Fruit fly (Drosophila melanogaster): ENCODE results near the gene CG31633.

The CG31633 gene

dm6 chr2L:6677453-6677852 is 21.3 kb upstream of the CG31633 start, which contains the start of gene Nse1:
Gene Nse1, minus strand, starts transcription at chr2L:6677625.
- no peak for TF ChIP-seq CG12768 (GFP tag; optimal IDR thresholded peaks at IDR 0.05)
- TF ChIP-seq Hr96 (GFP tag; optimal IDR thresholded peaks at IDR 0.05), result no peak
- no peak for TF ChIP-seq CG1620 (GFP tag; optimal IDR thresholded peaks at IDR 0.05)
- TF ChIP-seq kay (GFP tag; ENCODE audit: borderline replicate concordance), result no peak
- TF ChIP-seq cic (GFP tag; optimal IDR thresholded peaks at IDR 0.05), result no peak
- TF ChIP-seq bab1 (GFP tag; optimal IDR thresholded peaks at IDR 0.05), result peak; percentile 1
- no peak for TF ChIP-seq CG7045 (GFP tag; optimal IDR thresholded peaks at IDR 0.05)
- no peak for TF ChIP-seq cnc (optimal IDR thresholded peaks at IDR 0.05)

dm6 chr2L:6676535-6676934 is 20.4 kb upstream of the CG31633 start, which contains the start of gene cort:
Gene cort, minus strand, starts transcription at chr2L:6676635.
- no peak for TF ChIP-seq CG14711 (tag; optimal IDR thresholded peaks at IDR 0.05)
- TF ChIP-seq ovo (GFP tag; optimal IDR thresholded peaks at IDR 0.05), result peak; percentile 9

- TF ChIP-seq cnc (optimal IDR thresholded peaks at IDR 0.05), result peak; percentile 29 to 75
- peak; percentile 64 for TF ChIP-seq Mnt (GFP tag; optimal IDR thresholded peaks at IDR 0.05)
- peak; percentile 97 for TF ChIP-seq pad (GFP tag; optimal IDR thresholded peaks at IDR 0.05)
- TF ChIP-seq CG12768 (GFP tag; optimal IDR thresholded peaks at IDR 0.05), result peak; percentile 70
- peak; percentile 41 for TF ChIP-seq ovo (GFP tag; optimal IDR thresholded peaks at IDR 0.05)
- TF ChIP-seq CG11617 (GFP tag; optimal IDR thresholded peaks at IDR 0.05), result peak; percentile 72
- TF ChIP-seq cic (GFP tag; optimal IDR thresholded peaks at IDR 0.05), result peak; percentile 62
- no peak for TF ChIP-seq toe (GFP tag; optimal IDR thresholded peaks at IDR 0.05)
- TF ChIP-seq tj (GFP tag; optimal IDR thresholded peaks at IDR 0.05), result peak; percentile 68
- peak; percentile 68 for TF ChIP-seq Clk (GFP tag; optimal IDR thresholded peaks at IDR 0.05)
- TF ChIP-seq CG14711 (tag; optimal IDR thresholded peaks at IDR 0.05), result peak; percentile 61
- TF ChIP-seq Hr96 (GFP tag; optimal IDR thresholded peaks at IDR 0.05), result no peak
- peak; percentile 66 for TF ChIP-seq CG1620 (GFP tag; optimal IDR thresholded peaks at IDR 0.05)
- peak; percentile 64 for TF ChIP-seq Crg-1 (GFP tag; optimal IDR thresholded peaks at IDR 0.05)
- TF ChIP-seq kay (GFP tag; ENCODE audit: borderline replicate concordance), result no peak
- TF ChIP-seq CG7101 (tag; optimal IDR thresholded peaks at IDR 0.05), result peak; percentile 64
- peak; percentile 39 for TF ChIP-seq bab1 (GFP tag; optimal IDR thresholded peaks at IDR 0.05)
- TF ChIP-seq CG33017 (tag; optimal IDR thresholded peaks at IDR 0.05), result peak; percentile 11
- no peak for TF ChIP-seq CG5204 (GFP tag; optimal IDR thresholded peaks at IDR 0.05)
- peak; percentile 79 for TF ChIP-seq CG7045 (GFP tag; optimal IDR thresholded peaks at IDR 0.05)
These were observed 17.3 kb upstream of the CG31633 start, which contains the start of gene Spn27A for dm6 chr2L:6673211-6674012. Gene Spn27A, minus strand, starts transcription at chr2L:6673347.

- TF ChIP-seq Crg-1 (GFP tag; optimal IDR thresholded peaks at IDR 0.05) (no peak), CG1620 (GFP tag; optimal IDR thresholded peaks at IDR 0.05) (no peak)
These were observed 15.3 kb upstream of the CG31633 start for dm6 chr2L:6671409-6671808.

dm6 chr2L:6667719-6668325 is 11.7 kb upstream of the CG31633 start, which contains the start of gene Galt:
Gene Galt, minus strand, starts transcription at chr2L:6668033.
- peak; percentile 84 for TF ChIP-seq tj (GFP tag; optimal IDR thresholded peaks at IDR 0.05)
- TF ChIP-seq cic (GFP tag; optimal IDR thresholded peaks at IDR 0.05), result peak; percentile 72
- TF ChIP-seq Hr96 (GFP tag; optimal IDR thresholded peaks at IDR 0.05), result peak; percentile 25
- peak; percentile 63 for TF ChIP-seq CG7101 (tag; optimal IDR thresholded peaks at IDR 0.05)
- TF ChIP-seq CG33017 (tag; optimal IDR thresholded peaks at IDR 0.05), result peak; percentile 53
- TF ChIP-seq CG14711 (tag; optimal IDR thresholded peaks at IDR 0.05), result peak; percentile 23
- peak; percentile 57 for TF ChIP-seq CG12768 (GFP tag; optimal IDR thresholded peaks at IDR 0.05)
- no peak for TF ChIP-seq CG5204 (GFP tag; optimal IDR thresholded peaks at IDR 0.05)
- no peak for TF ChIP-seq pad (GFP tag; optimal IDR thresholded peaks at IDR 0.05)
- TF ChIP-seq Mnt (GFP tag; optimal IDR thresholded peaks at IDR 0.05), result peak; percentile 59
- peak; percentile 6 for TF ChIP-seq CG7045 (GFP tag; optimal IDR thresholded peaks at IDR 0.05)
- TF ChIP-seq ovo (GFP tag; optimal IDR thresholded peaks at IDR 0.05), result peak; percentile 41
- TF ChIP-seq toe (GFP tag; optimal IDR thresholded peaks at IDR 0.05), result no peak
- TF ChIP-seq Crg-1 (GFP tag; optimal IDR thresholded peaks at IDR 0.05), result peak; percentile 16
- peak; percentile 6 for TF ChIP-seq bab1 (GFP tag; optimal IDR thresholded peaks at IDR 0.05)
- TF ChIP-seq cnc (optimal IDR thresholded peaks at IDR 0.05), result no peak
- TF ChIP-seq CG11617 (GFP tag; optimal IDR thresholded peaks at IDR 0.05), result peak; percentile 64

- no peak for TF ChIP-seq cic (GFP tag; optimal IDR thresholded peaks at IDR 0.05)
- no peak for TF ChIP-seq tj (GFP tag; optimal IDR thresholded peaks at IDR 0.05)
- peak; percentile 43 for TF ChIP-seq ovo (GFP tag; optimal IDR thresholded peaks at IDR 0.05)
These were observed 7.5 kb upstream of the CG31633 start, which contains the start of the genes CG13771, CG34310 and cup for dm6 chr2L:6663562-6664051. Gene CG13771, minus strand, starts transcription at chr2L:6663612. Gene CG34310, plus strand, starts transcription at chr2L:6663664. Gene cup, plus strand, starts transcription at chr2L:6663664.
